Fruit fly (Drosophila melanogaster): ENCODE measurements around the gene r.

- TF ChIP-seq CG1620 (GFP tag; optimal IDR thresholded peaks at IDR 0.05) (no peak), Hr96 (GFP tag; optimal IDR thresholded peaks at IDR 0.05) (no peak), CG11617 (GFP tag; optimal IDR thresholded peaks at IDR 0.05) (no peak), Mnt (GFP tag; optimal IDR thresholded peaks at IDR 0.05) (no peak), CG7101 (tag; optimal IDR thresholded peaks at IDR 0.05) (no peak), kay (GFP tag; ENCODE audit: borderline replicate concordance) (no peak)
Observed at dm6 chrX:16674538-16674937, 19.4 kb downstream of the r start.
